Fruit fly (Drosophila melanogaster) whole organism: ENCODE measurements around the gene CG11882.

Experiments
- CG8478 ChIP-seq: fragments of >200 bp; optimal IDR thresholded peaks from 2 replicates; lab custom pipeline; 2018; ENCODE audit warnings: inconsistent platforms
- Dll ChIP-seq: fragments of >200 bp; optimal IDR thresholded peaks from 2 replicates; lab custom pipeline; 2017
- EcR ChIP-seq, 2 experiments: fragments of >200 bp; optimal IDR thresholded peaks; 2 replicates each; lab custom pipeline; 2017; ENCODE audit warnings: missing biosample characterization in 2 of 2, missing genetic modification characterization in 2 of 2, missing genetic modification reagents in 2 of 2
- pan ChIP-seq: fragments of >200 bp; optimal IDR thresholded peaks from 2 replicates; lab custom pipeline; 2017
- psq ChIP-seq: fragments of >200 bp; optimal IDR thresholded peaks from 2 replicates; lab custom pipeline; 2017
- usp ChIP-seq: fragments of >200 bp; optimal IDR thresholded peaks from 2 replicates; lab custom pipeline; 2017; ENCODE audit warnings: missing biosample characterization, missing genetic modification characterization, mixed read lengths

dm6 chr3R:29196967-29197611 is 49.1 kb upstream of the CG11882 start, which contains the start of gene CG14515:
- no peak for TF ChIP-seq pan (lab: Kevin White, UChicago)
- no peak for TF ChIP-seq Dll (lab: Kevin White, UChicago)
- no peak for TF ChIP-seq psq (lab: Kevin White, UChicago)
- no peak for TF ChIP-seq usp (GFP tag; lab: Kevin White, UChicago)
- TF ChIP-seq CG8478 = no peak
- TF ChIP-seq EcR (GFP tag; optimal IDR thresholded peaks at IDR 0.05; lab: Kevin White, UChicago) = no peak
